ENCODE assay signal across 3 worm cellular contexts in genomic region chrV:4489893-4490292, ce11.
TF ChIP-seq lines count a peak whose summit lies in the region.

No protein-coding gene starts in this region.

TF ChIP-seq in whole organism, L3 larva, 47 proteins besides CTCF, POLR2A, EP300 and RAD21:
- TF ChIP-seq nhr-77 (tag; optimal IDR thresholded peaks at IDR 0.05; lab: Kevin White, UChicago), result no peak
- peak; percentile 30 for TF ChIP-seq unc-62 (GFP tag; optimal IDR thresholded peaks at IDR 0.05; lab: Kevin White, UChicago)
- TF ChIP-seq elt-2 (tag; optimal IDR thresholded peaks at IDR 0.05; lab: Kevin White, UChicago), result no peak
- TF ChIP-seq tbx-2 (tag; optimal IDR thresholded peaks at IDR 0.05; lab: Kevin White, UChicago), result no peak
- TF ChIP-seq pqm-1 (tag; optimal IDR thresholded peaks at IDR 0.05; lab: Kevin White, UChicago), result no peak
- TF ChIP-seq pha-4 (tag; optimal IDR thresholded peaks at IDR 0.05; lab: Kevin White, UChicago), result no peak
- TF ChIP-seq jun-1 (tag; optimal IDR thresholded peaks at IDR 0.05; lab: Kevin White, UChicago), result no peak
- TF ChIP-seq aly-2 (tag; optimal IDR thresholded peaks at IDR 0.05; lab: Kevin White, UChicago), result no peak
- TF ChIP-seq fkh-10 (GFP tag; optimal IDR thresholded peaks at IDR 0.05; lab: Kevin White, UChicago), result no peak
TF ChIP-seq in whole organism, L3 larva: peak in this region for 1.

TF ChIP-seq in whole organism, late embryonic, 69 proteins besides CTCF, POLR2A, EP300 and RAD21:
- no peak for TF ChIP-seq nfya-1 (tag; optimal IDR thresholded peaks at IDR 0.05; lab: Kevin White, UChicago)
- no peak for TF ChIP-seq F13H6.1 (tag; optimal IDR thresholded peaks at IDR 0.05; lab: Kevin White, UChicago)
- peak; percentile 57 for TF ChIP-seq unc-55 (GFP tag; optimal IDR thresholded peaks at IDR 0.05; lab: Kevin White, UChicago)
TF ChIP-seq in whole organism, late embryonic: peak in this region for 1.

TF ChIP-seq in whole organism, mixed stage, embryonic, 35 proteins besides CTCF, POLR2A, EP300 and RAD21:
- TF ChIP-seq lin-13 (tag; optimal IDR thresholded peaks at IDR 0.05; lab: Kevin White, UChicago), result no peak
- peak; percentile 35 for TF ChIP-seq unc-62 (GFP tag; optimal IDR thresholded peaks at IDR 0.05; lab: Kevin White, UChicago)
